Worm (Caenorhabditis elegans): ENCODE data around the gene K07B1.7.

ce11 chrV:9340318-9340717 is 6.4 kb downstream of the K07B1.7 start:
- no peak for TF ChIP-seq xnd-1 (tag; optimal IDR thresholded peaks at IDR 0.05)
- no peak for TF ChIP-seq lsy-27 (tag; optimal IDR thresholded peaks at IDR 0.05; ENCODE audit: borderline replicate concordance, insufficient read depth)
- no peak for TF ChIP-seq unc-62 (GFP tag; optimal IDR thresholded peaks at IDR 0.05)
- TF ChIP-seq mcd-1 (GFP tag; IDR thresholded peaks at IDR 0.05): peak; percentile 49; the same call in 1 of the 2 replicates
- 0 out of 2 replicates have a peak, but pooled peaks have one; percentile 11 for TF ChIP-seq aptf-3 (GFP tag; IDR thresholded peaks at IDR 0.05)
- 0 out of 2 replicates have a peak, but pooled peaks have one; percentile 13 for TF ChIP-seq attf-3 (GFP tag; conservative IDR thresholded peaks at IDR 0.05)
- peak; percentile 80 for TF ChIP-seq pbrm-1 (GFP tag; IDR thresholded peaks at IDR 0.05)
- peak; percentile 75 for TF ChIP-seq ceh-40 (GFP tag; IDR thresholded peaks at IDR 0.05)

All from whole organism, young adult.